Fruit fly (Drosophila melanogaster): Measurements from ENCODE around the gene CG3349.

Gene CG3349

dm6 chr3L:14969171-14969570, 10.2 kb upstream of the CG3349 start, which contains the start of gene Tom (continued):
- TF ChIP-seq fru (GFP tag; optimal IDR thresholded peaks at IDR 0.05) (peak; percentile 25), jim (GFP tag; optimal IDR thresholded peaks at IDR 0.05) (no peak), usp (GFP tag; optimal IDR thresholded peaks at IDR 0.05) (no peak), ey (GFP tag; optimal IDR thresholded peaks at IDR 0.05) (no peak), rgr (GFP tag; optimal IDR thresholded peaks at IDR 0.05) (no peak)

- no peak for TF ChIP-seq jim (GFP tag; optimal IDR thresholded peaks at IDR 0.05)
- TF ChIP-seq Myc (optimal IDR thresholded peaks at IDR 0.05): no peak
- TF ChIP-seq CrebA (GFP tag; optimal IDR thresholded peaks at IDR 0.05; ENCODE audit: borderline replicate concordance): no peak
- TF ChIP-seq pan (optimal IDR thresholded peaks at IDR 0.05): no peak
- no peak for TF ChIP-seq usp (GFP tag; optimal IDR thresholded peaks at IDR 0.05)
- no peak for TF ChIP-seq CG32264 (GFP tag; optimal IDR thresholded peaks at IDR 0.05)
- TF ChIP-seq Rel (GFP tag; optimal IDR thresholded peaks at IDR 0.05): no peak
- TF ChIP-seq Rel (tag; optimal IDR thresholded peaks at IDR 0.05): no peak
- no peak for TF ChIP-seq HLH106 (tag; optimal IDR thresholded peaks at IDR 0.05)
- TF ChIP-seq sv (GFP tag; optimal IDR thresholded peaks at IDR 0.05): no peak
- TF ChIP-seq N (GFP tag; optimal IDR thresholded peaks at IDR 0.05): no peak
- no peak for TF ChIP-seq Dif (GFP tag; optimal IDR thresholded peaks at IDR 0.05; ENCODE audit: partially characterized antibody)
- no peak for TF ChIP-seq ey (GFP tag; optimal IDR thresholded peaks at IDR 0.05)
- TF ChIP-seq foxo (GFP tag; optimal IDR thresholded peaks at IDR 0.05): no peak
- TF ChIP-seq Abd-B (GFP tag; optimal IDR thresholded peaks at IDR 0.05): no peak
- no peak for TF ChIP-seq Sp1 (GFP tag; optimal IDR thresholded peaks at IDR 0.05)
Measured at dm6 chr3L:14970213-14970612, 9.2 kb upstream of the CG3349 start.

dm6 chr3L:14971893-14972624, 7.4 kb upstream of the CG3349 start:
- TF ChIP-seq tai (GFP tag; optimal IDR thresholded peaks at IDR 0.05): no peak
- TF ChIP-seq Dif (GFP tag; optimal IDR thresholded peaks at IDR 0.05; ENCODE audit: partially characterized antibody): no peak
- no peak for TF ChIP-seq Mio (GFP tag; optimal IDR thresholded peaks at IDR 0.05)
- TF ChIP-seq h (GFP tag; optimal IDR thresholded peaks at IDR 0.05): peak; percentile 32
- TF ChIP-seq Rel (GFP tag; optimal IDR thresholded peaks at IDR 0.05): no peak
- TF ChIP-seq Rel (tag; optimal IDR thresholded peaks at IDR 0.05): no peak
- TF ChIP-seq OdsH (GFP tag; optimal IDR thresholded peaks at IDR 0.05): peak; percentile 18
- TF ChIP-seq woc (GFP tag; optimal IDR thresholded peaks at IDR 0.05): peak; percentile 68
- TF ChIP-seq GATAd (GFP tag; optimal IDR thresholded peaks at IDR 0.05): no peak
- no peak for TF ChIP-seq Myc (optimal IDR thresholded peaks at IDR 0.05)
- no peak for TF ChIP-seq Dfd (GFP tag; optimal IDR thresholded peaks at IDR 0.05)
- peak; percentile 14 for TF ChIP-seq Hnf4 (GFP tag; optimal IDR thresholded peaks at IDR 0.05)
- TF ChIP-seq pan (optimal IDR thresholded peaks at IDR 0.05): no peak
- peak; percentile 35 for TF ChIP-seq br (GFP tag; optimal IDR thresholded peaks at IDR 0.05)
- TF ChIP-seq CG9705 (GFP tag; optimal IDR thresholded peaks at IDR 0.05): no peak
- no peak for TF ChIP-seq Hr83 (GFP tag; optimal IDR thresholded peaks at IDR 0.05; ENCODE audit: poor library complexity, severe bottlenecking)
- no peak for TF ChIP-seq brk (GFP tag; optimal IDR thresholded peaks at IDR 0.05)
- TF ChIP-seq CrebA (GFP tag; optimal IDR thresholded peaks at IDR 0.05; ENCODE audit: borderline replicate concordance): no peak
- TF ChIP-seq dmrt93B (GFP tag; optimal IDR thresholded peaks at IDR 0.05): no peak
- no peak for TF ChIP-seq dsf (GFP tag; optimal IDR thresholded peaks at IDR 0.05; ENCODE audit: borderline replicate concordance)
- TF ChIP-seq Sp1 (GFP tag; optimal IDR thresholded peaks at IDR 0.05): peak; percentile 4
- no peak for TF ChIP-seq usp (GFP tag; optimal IDR thresholded peaks at IDR 0.05)
- TF ChIP-seq Hr78 (GFP tag; optimal IDR thresholded peaks at IDR 0.05): no peak
- TF ChIP-seq Jra (GFP tag; optimal IDR thresholded peaks at IDR 0.05): no peak
- TF ChIP-seq jim (GFP tag; optimal IDR thresholded peaks at IDR 0.05): no peak
- no peak for TF ChIP-seq N (GFP tag; optimal IDR thresholded peaks at IDR 0.05)
- peak in 1 of 2 experiments; percentile 13 for TF ChIP-seq dl (GFP tag; optimal IDR thresholded peaks at IDR 0.05; ENCODE audit: insufficient read depth in 1 of 2, partially characterized antibody in 2 of 2)
- TF ChIP-seq CG32264 (GFP tag; optimal IDR thresholded peaks at IDR 0.05): no peak
- TF ChIP-seq lola (GFP tag; optimal IDR thresholded peaks at IDR 0.05): no peak
- peak; percentile 10 for TF ChIP-seq psq (GFP tag; optimal IDR thresholded peaks at IDR 0.05)
- TF ChIP-seq rgr (GFP tag; optimal IDR thresholded peaks at IDR 0.05): peak; percentile 28
- TF ChIP-seq Abd-B (GFP tag; optimal IDR thresholded peaks at IDR 0.05): no peak
- TF ChIP-seq foxo (GFP tag; optimal IDR thresholded peaks at IDR 0.05): peak in 1 of 2 experiments; percentile 50
- no peak for TF ChIP-seq sage (GFP tag; optimal IDR thresholded peaks at IDR 0.05)
- peak; percentile 37 for TF ChIP-seq fru (GFP tag; optimal IDR thresholded peaks at IDR 0.05)
- no peak for TF ChIP-seq Vsx2 (GFP tag; optimal IDR thresholded peaks at IDR 0.05; ENCODE audit: partially characterized antibody)
- peak; percentile 11 for TF ChIP-seq ey (GFP tag; optimal IDR thresholded peaks at IDR 0.05)
- peak; percentile 34 for TF ChIP-seq HLH106 (tag; optimal IDR thresholded peaks at IDR 0.05)
- no peak for TF ChIP-seq sv (GFP tag; optimal IDR thresholded peaks at IDR 0.05)
